Fruit fly (Drosophila melanogaster) whole organism, embryonic: ENCODE data around the gene CG32459.

Source experiments
- Atf-2 ChIP-seq: fragments of 200-800 bp; sonication (Bioruptor generic); optimal IDR thresholded peaks from 2 replicates; lab custom pipeline; 2016; ENCODE audit warnings: missing biosample characterization, missing genetic modification characterization
- Atf6 ChIP-seq: fragments of 200-800 bp; sonication (Bioruptor generic); IDR thresholded peaks from 2 replicates; pipeline ENCODE4 v1.3.6; 2022; ENCODE audit warnings: missing biosample characterization, missing genetic modification characterization
- Blimp-1 ChIP-seq: fragments of 200-800 bp; sonication (Bioruptor generic); optimal IDR thresholded peaks from 3 replicates; lab custom pipeline; 2018; ENCODE audit warnings: missing biosample characterization, missing genetic modification characterization, mild to moderate bottlenecking, moderate library complexity, missing genetic modification reagents
- CG13424 ChIP-seq: fragments of 200-800 bp; sonication (Bioruptor generic); optimal IDR thresholded peaks from 2 replicates; lab custom pipeline; 2019; ENCODE audit warnings: missing biosample characterization, mild to moderate bottlenecking, missing genetic modification characterization, moderate library complexity
- CG15073 ChIP-seq: fragments of 200-800 bp; sonication (Bioruptor generic); optimal IDR thresholded peaks from 2 replicates; lab custom pipeline; 2016; ENCODE audit warnings: missing biosample characterization, missing genetic modification characterization
- CG16863 ChIP-seq: fragments of 200-800 bp; sonication (Bioruptor generic); optimal IDR thresholded peaks from 3 replicates; lab custom pipeline; 2016; ENCODE audit warnings: missing biosample characterization, missing genetic modification characterization
- CG17361 ChIP-seq: fragments of 200-800 bp; sonication (Bioruptor generic); IDR thresholded peaks from 3 replicates; pipeline ENCODE4 v1.3.6; 2022; ENCODE audit warnings: missing biosample characterization, missing genetic modification characterization
- CG17912 ChIP-seq: fragments of 200-800 bp; sonication (Bioruptor generic); optimal IDR thresholded peaks from 2 replicates; lab custom pipeline; 2018; ENCODE audit warnings: missing biosample characterization, mild to moderate bottlenecking, missing genetic modification characterization
- CG18476 ChIP-seq: fragments of 200-800 bp; sonication (Bioruptor generic); optimal IDR thresholded peaks from 2 replicates; lab custom pipeline; 2016; ENCODE audit warnings: missing biosample characterization, mild to moderate bottlenecking, missing genetic modification characterization
- CG33557 ChIP-seq: fragments of 200-800 bp; sonication (Bioruptor generic); optimal IDR thresholded peaks from 2 replicates; lab custom pipeline; 2019; ENCODE audit warnings: missing biosample characterization, mild to moderate bottlenecking, missing genetic modification characterization, moderate library complexity
- CG34224 ChIP-seq: fragments of 200-800 bp; sonication (Bioruptor generic); IDR thresholded peaks from 3 replicates; pipeline ENCODE4 v1.3.6; 2022; ENCODE audit warnings: missing biosample characterization, missing genetic modification characterization; ENCODE audit not compliant: partially characterized antibody
- CG34376 ChIP-seq: fragments of 200-800 bp; sonication (Bioruptor generic); optimal IDR thresholded peaks from 2 replicates; lab custom pipeline; 2018; ENCODE audit warnings: missing biosample characterization, mild to moderate bottlenecking, missing genetic modification characterization
- CG3847 ChIP-seq: fragments of 200-800 bp; sonication (Bioruptor generic); IDR thresholded peaks from 2 replicates; pipeline ENCODE4 v1.3.6; 2022; ENCODE audit warnings: missing biosample characterization, missing genetic modification characterization
- CG4617 ChIP-seq: fragments of 200-800 bp; sonication (Bioruptor generic); optimal IDR thresholded peaks from 3 replicates; lab custom pipeline; 2016; ENCODE audit warnings: missing biosample characterization, missing genetic modification characterization, borderline replicate concordance
- CG6272 ChIP-seq: fragments of 200-800 bp; sonication (Bioruptor generic); IDR thresholded peaks from 2 replicates; pipeline ENCODE4 v1.3.6; 2022; ENCODE audit warnings: missing biosample characterization, missing genetic modification characterization
- CG8359 ChIP-seq: fragments of 200-800 bp; sonication (Bioruptor generic); optimal IDR thresholded peaks from 2 replicates; lab custom pipeline; 2017; ENCODE audit warnings: missing biosample characterization, mild to moderate bottlenecking, missing genetic modification characterization, borderline replicate concordance
- CG8478 ChIP-seq: fragments of >200 bp; optimal IDR thresholded peaks from 2 replicates; lab custom pipeline; 2018
- CG9817 ChIP-seq: fragments of 200-800 bp; sonication (Bioruptor generic); optimal IDR thresholded peaks from 2 replicates; lab custom pipeline; 2018; ENCODE audit warnings: missing biosample characterization, mild to moderate bottlenecking, missing genetic modification characterization, moderate library complexity
- D ChIP-seq, 2 experiments: fragments of 200-800 bp in 1 of 2; fragments of >200 bp in 1 of 2; sonication (Bioruptor generic) in 1 of 2; optimal IDR thresholded peaks; 2 replicates in 1 of 2; 3 replicates in 1 of 2; lab custom pipeline; 2017; ENCODE audit warnings: mild to moderate bottlenecking in 1 of 2, missing biosample characterization in 1 of 2, missing genetic modification characterization in 1 of 2, missing genetic modification reagents in 1 of 2
- Doc2 ChIP-seq: fragments of 200-800 bp; sonication (Bioruptor generic); IDR thresholded peaks from 2 replicates; pipeline ENCODE4 v1.3.6; 2022; ENCODE audit warnings: missing biosample characterization, missing genetic modification characterization
- Drgx ChIP-seq: fragments of 200-800 bp; sonication (Bioruptor generic); IDR thresholded peaks from 2 replicates; pipeline ENCODE4 v1.3.6; 2022; ENCODE audit warnings: missing biosample characterization, missing genetic modification characterization
- ERR ChIP-seq: fragments of 200-800 bp; sonication (Bioruptor generic); optimal IDR thresholded peaks from 2 replicates; lab custom pipeline; 2016; ENCODE audit warnings: missing biosample characterization, missing genetic modification characterization
- HmgZ ChIP-seq: fragments of 200-800 bp; sonication (Bioruptor generic); optimal IDR thresholded peaks from 2 replicates; lab custom pipeline; 2018; ENCODE audit warnings: missing biosample characterization, mild to moderate bottlenecking, missing genetic modification characterization
- Hr39 ChIP-seq: fragments of >200 bp; optimal IDR thresholded peaks from 2 replicates; lab custom pipeline; 2017
- Lhr ChIP-seq: fragments of 200-800 bp; sonication (Bioruptor generic); optimal IDR thresholded peaks from 3 replicates; lab custom pipeline; 2017; ENCODE audit warnings: mild to moderate bottlenecking, missing biosample characterization, missing genetic modification reagents, missing genetic modification characterization
- Lpt ChIP-seq: fragments of >200 bp; optimal IDR thresholded peaks from 2 replicates; lab custom pipeline; 2018; ENCODE audit warnings: missing biosample characterization, missing genetic modification characterization
- Xbp1 ChIP-seq: fragments of 200-800 bp; sonication (Bioruptor generic); optimal IDR thresholded peaks from 3 replicates; lab custom pipeline; 2016; ENCODE audit warnings: missing biosample characterization, mild to moderate bottlenecking, missing genetic modification characterization
- bowl ChIP-seq: fragments of 200-800 bp; sonication (Bioruptor generic); IDR thresholded peaks from 2 replicates; pipeline ENCODE4 v1.3.6; 2022; ENCODE audit warnings: missing biosample characterization, missing genetic modification characterization
- br ChIP-seq: fragments of >200 bp; optimal IDR thresholded peaks from 2 replicates; lab custom pipeline; 2017
- dmrt11E ChIP-seq: fragments of 200-800 bp; sonication (Bioruptor generic); optimal IDR thresholded peaks from 3 replicates; lab custom pipeline; 2018; ENCODE audit warnings: missing biosample characterization, mild to moderate bottlenecking, missing genetic modification characterization, moderate library complexity
- dysf ChIP-seq: fragments of 200-800 bp; sonication (Bioruptor generic); IDR thresholded peaks from 3 replicates; pipeline ENCODE4 v1.3.6; 2022; ENCODE audit warnings: missing biosample characterization, missing genetic modification characterization
- esg ChIP-seq: fragments of 200-800 bp; sonication (Bioruptor generic); conservative IDR thresholded peaks from 2 replicates; pipeline ENCODE4 v1.3.6; 2022; ENCODE audit warnings: missing biosample characterization, missing genetic modification characterization
- ind ChIP-seq: fragments of 200-800 bp; sonication (Bioruptor generic); optimal IDR thresholded peaks from 3 replicates; lab custom pipeline; 2016; ENCODE audit warnings: missing biosample characterization, missing genetic modification characterization
- kay ChIP-seq: fragments of 200-800 bp; sonication (Bioruptor generic); optimal IDR thresholded peaks from 2 replicates; lab custom pipeline; 2016; ENCODE audit warnings: missing biosample characterization, missing genetic modification characterization
- kni ChIP-seq: fragments of 200-800 bp; sonication (Bioruptor generic); optimal IDR thresholded peaks from 3 replicates; lab custom pipeline; 2017; ENCODE audit warnings: mild to moderate bottlenecking, missing biosample characterization, missing genetic modification reagents, missing genetic modification characterization
- luna ChIP-seq: fragments of 200-800 bp; sonication (Bioruptor generic); optimal IDR thresholded peaks from 2 replicates; lab custom pipeline; 2016; ENCODE audit warnings: missing biosample characterization, missing genetic modification characterization
- oc ChIP-seq: fragments of 200-800 bp; sonication (Bioruptor generic); optimal IDR thresholded peaks from 2 replicates; lab custom pipeline; 2018; ENCODE audit warnings: missing biosample characterization, mild to moderate bottlenecking, missing genetic modification characterization, moderate library complexity
- pan ChIP-seq, 4 experiments: fragments of >200 bp in 3 of 4; fragments of 200-800 bp in 1 of 4; sonication (Bioruptor generic) in 1 of 4; optimal IDR thresholded peaks in 3 of 4; IDR thresholded peaks in 1 of 4; 2 replicates each; pipeline versions ENCODE4 v1.3.6 to Lab custom; 2017 to 2022; ENCODE audit warnings: missing biosample characterization in 2 of 4, missing genetic modification characterization in 2 of 4, mixed read lengths in 1 of 4
- run ChIP-seq: fragments of 200-800 bp; sonication (Bioruptor generic); optimal IDR thresholded peaks from 3 replicates; lab custom pipeline; 2018; ENCODE audit warnings: missing biosample characterization, mild to moderate bottlenecking, missing genetic modification characterization
- seq ChIP-seq: fragments of 200-800 bp; sonication (Bioruptor generic); IDR thresholded peaks from 2 replicates; pipeline ENCODE4 v1.3.6; 2022; ENCODE audit warnings: missing biosample characterization, missing genetic modification characterization
- slbo ChIP-seq: fragments of 200-800 bp; sonication (Bioruptor generic); IDR thresholded peaks from 2 replicates; pipeline ENCODE4 v1.3.6; 2022; ENCODE audit warnings: missing biosample characterization, missing genetic modification characterization
- sob ChIP-seq: fragments of 200-800 bp; sonication (Bioruptor generic); IDR thresholded peaks from 2 replicates; pipeline ENCODE4 v1.3.6; 2022; ENCODE audit warnings: missing biosample characterization, missing genetic modification characterization
- sr ChIP-seq: fragments of 200-800 bp; sonication (Bioruptor generic); IDR thresholded peaks from 3 replicates; pipeline ENCODE4 v1.3.6; 2022; ENCODE audit warnings: missing biosample characterization, missing genetic modification characterization
- tna ChIP-seq: fragments of 200-800 bp; sonication (Bioruptor generic); IDR thresholded peaks from 2 replicates; pipeline ENCODE4 v1.3.6; 2022; ENCODE audit warnings: missing biosample characterization, missing genetic modification characterization; ENCODE audit not compliant: partially characterized antibody
- ttk ChIP-seq: fragments of 200-800 bp; sonication (Bioruptor generic); IDR thresholded peaks from 2 replicates; pipeline ENCODE4 v2.1.2; 2022; ENCODE audit warnings: missing biosample characterization, missing genetic modification characterization
- vnd ChIP-seq: fragments of 200-800 bp; sonication (Bioruptor generic); IDR thresholded peaks from 3 replicates; pipeline ENCODE4 v1.3.6; 2022; ENCODE audit warnings: missing biosample characterization, missing genetic modification characterization; ENCODE audit not compliant: partially characterized antibody
- yki ChIP-seq: fragments of >200 bp; optimal IDR thresholded peaks from 3 replicates; lab custom pipeline; 2018
- zfh1 ChIP-seq: fragments of 200-800 bp; sonication (Bioruptor generic); IDR thresholded peaks from 3 replicates; pipeline ENCODE4 v1.3.6; 2022; ENCODE audit warnings: missing biosample characterization, missing genetic modification characterization
- zfh2 ChIP-seq: fragments of 200-800 bp; sonication (Bioruptor generic); optimal IDR thresholded peaks from 2 replicates; lab custom pipeline; 2016; ENCODE audit warnings: missing biosample characterization, missing genetic modification characterization

Gene CG32459

dm6 chr3L:22871030-22871844 is 15.4 kb upstream of the CG32459 start (continued):
- TF ChIP-seq Atf6 (GFP tag; lab: Robert Waterston, UW), result no peak
- TF ChIP-seq Xbp1 (GFP tag; lab: Kevin White, UChicago), result peak; percentile 0
- TF ChIP-seq esg (GFP tag; lab: Robert Waterston, UW), result no peak
- peak; percentile 51 for TF ChIP-seq CG8478 (lab: Kevin White, UChicago)
- no peak for TF ChIP-seq zfh2 (GFP tag; lab: Kevin White, UChicago)
- no peak for TF ChIP-seq bowl
- TF ChIP-seq CG33557 (GFP tag; lab: Kevin White, UChicago), result no peak
- TF ChIP-seq CG3847 (GFP tag; lab: Robert Waterston, UW), result peak; percentile 39
- no peak for TF ChIP-seq ind (GFP tag; lab: Kevin White, UChicago)
- TF ChIP-seq oc (tag; lab: Kevin White, UChicago), result no peak
- no peak for TF ChIP-seq run (tag; lab: Kevin White, UChicago)
- TF ChIP-seq vnd (GFP tag; lab: Robert Waterston, UW), result peak; percentile 68
- peak; percentile 45 for TF ChIP-seq slbo (GFP tag; lab: Robert Waterston, UW)
- no peak for TF ChIP-seq kni
- TF ChIP-seq ttk (GFP tag; lab: Robert Waterston, UW), result no peak
- peak; percentile 29 for TF ChIP-seq CG34376
- no peak for TF ChIP-seq dmrt11E
- TF ChIP-seq CG18476, result no peak
- TF ChIP-seq seq (GFP tag; lab: Robert Waterston, UW), result no peak; the same call in 1 of the 2 replicates
- no peak for TF ChIP-seq Atf-2 (GFP tag; lab: Kevin White, UChicago)
- peak; percentile 71 for TF ChIP-seq tna (GFP tag; lab: Robert Waterston, UW)
- peak; percentile 4 for TF ChIP-seq CG9817
- peak; percentile 64 for TF ChIP-seq CG4617 (GFP tag; lab: Kevin White, UChicago)
- peak; percentile 9; the same call in 2 of the 3 replicates for TF ChIP-seq CG34224 (GFP tag; lab: Robert Waterston, UW)
- TF ChIP-seq CG13424 (tag; lab: Kevin White, UChicago), result peak; percentile 14
- peak; percentile 14; the same call in 1 of the 2 replicates for TF ChIP-seq sob (GFP tag; lab: Robert Waterston, UW)
- no peak for TF ChIP-seq Lpt (GFP tag; lab: Kevin White, UChicago)
- no peak for TF ChIP-seq zfh1 (GFP tag; lab: Robert Waterston, UW)
- TF ChIP-seq CG17912, result no peak
- TF ChIP-seq HmgZ, result peak; percentile 2
- no peak for TF ChIP-seq Hr39
- TF ChIP-seq Doc2 (GFP tag; lab: Robert Waterston, UW), result no peak
- no peak for TF ChIP-seq pan (optimal IDR thresholded peaks at IDR 0.05; lab: Kevin White, UChicago)
- peak in 1 of 2 experiments; percentile 37 for TF ChIP-seq pan (GFP tag; optimal IDR thresholded peaks at IDR 0.05 in 1 of 2, IDR thresholded peaks at IDR 0.05 in 1 of 2)
- no peak for TF ChIP-seq ERR
- TF ChIP-seq CG17361 (GFP tag; lab: Robert Waterston, UW), result 0 out of 3 replicates have a peak, but pooled peaks have one; percentile 31
- no peak for TF ChIP-seq CG8359 (GFP tag; lab: Kevin White, UChicago)
- peak; percentile 33; the same call in 1 of the 2 replicates for TF ChIP-seq Drgx (GFP tag; lab: Robert Waterston, UW)
- no peak for TF ChIP-seq yki
- 0 out of 3 replicates have a peak, but pooled peaks have one; percentile 16 for TF ChIP-seq sr (GFP tag; lab: Robert Waterston, UW)
- no peak for TF ChIP-seq luna (GFP tag; lab: Kevin White, UChicago)
- TF ChIP-seq kay (GFP tag; lab: Kevin White, UChicago), result no peak
- TF ChIP-seq Lhr (GFP tag; lab: Kevin White, UChicago), result no peak
- TF ChIP-seq CG6272 (GFP tag; lab: Robert Waterston, UW), result no peak
- TF ChIP-seq D (optimal IDR thresholded peaks at IDR 0.05; lab: Kevin White, UChicago), result no peak
- TF ChIP-seq D (GFP tag; optimal IDR thresholded peaks at IDR 0.05; lab: Kevin White, UChicago), result no peak
- TF ChIP-seq dysf (GFP tag; lab: Robert Waterston, UW), result peak; percentile 54; the same call in 2 of the 3 replicates
- TF ChIP-seq Blimp-1 (GFP tag; lab: Kevin White, UChicago), result no peak
- no peak for TF ChIP-seq CG15073 (GFP tag; lab: Kevin White, UChicago)
- no peak for TF ChIP-seq br (lab: Kevin White, UChicago)
- TF ChIP-seq CG16863, result no peak
